Fruit fly (Drosophila melanogaster): ENCODE results near the gene CycH.

CycH gene

DNA sequence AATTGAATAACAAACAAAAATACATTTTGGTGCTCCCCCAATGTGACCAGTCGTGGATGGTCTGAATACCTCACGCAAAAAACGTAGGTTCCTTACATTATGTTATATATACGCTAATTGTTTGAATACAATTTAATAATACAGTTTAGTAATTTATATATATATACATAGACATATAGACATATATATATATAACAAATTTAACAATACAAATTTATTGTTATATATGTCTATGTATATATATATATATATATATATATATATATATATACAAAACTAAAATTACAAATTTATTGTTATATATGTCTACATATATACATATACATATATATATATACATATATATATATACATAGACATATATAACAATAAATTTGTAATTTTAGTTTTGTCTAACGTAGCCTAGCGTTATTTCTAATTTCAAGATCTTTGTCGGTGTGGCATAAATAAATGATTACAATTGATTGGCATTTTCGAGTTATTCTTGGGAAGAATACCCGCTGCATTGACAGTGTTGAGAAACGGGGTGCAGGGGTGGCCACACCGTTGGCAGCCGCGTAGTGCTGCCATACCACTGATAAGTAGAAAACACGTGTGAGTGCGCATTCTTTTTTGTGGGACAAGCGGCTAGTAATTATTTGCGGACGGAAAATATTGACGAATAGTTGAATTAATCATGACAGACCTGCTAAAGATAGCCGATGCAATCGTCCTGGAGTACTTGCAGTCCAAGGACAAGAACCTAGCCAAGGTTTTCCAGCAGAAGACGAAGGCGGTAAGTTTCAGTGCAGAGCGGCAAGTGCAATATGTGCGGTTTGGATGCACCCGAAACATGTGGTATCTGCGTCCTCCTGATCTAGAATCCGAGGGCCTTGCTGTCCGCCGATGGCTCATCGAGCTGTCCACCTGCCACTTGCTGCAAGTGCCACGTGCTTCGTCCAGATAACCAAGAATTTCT is 10.7 kb downstream of the CycH start, which contains the start of the genes CG7148 and Nopp140 (continued):
- TF ChIP-seq D19B (GFP tag; optimal IDR thresholded peaks at IDR 0.05) (peak; percentile 33), ems (GFP tag; optimal IDR thresholded peaks at IDR 0.05) (peak; percentile 60), danr (GFP tag; IDR thresholded peaks at IDR 0.05) (no peak), CG2712 (tag; optimal IDR thresholded peaks at IDR 0.05) (peak; percentile 68), CG16815 (GFP tag; optimal IDR thresholded peaks at IDR 0.05) (peak; percentile 35), HLH54F (GFP tag; optimal IDR thresholded peaks at IDR 0.05) (peak; percentile 77), CG15011 (GFP tag; optimal IDR thresholded peaks at IDR 0.05) (no peak), CG1832 (GFP tag; optimal IDR thresholded peaks at IDR 0.05) (no peak), CG14860 (GFP tag; IDR thresholded peaks at IDR 0.05; ENCODE audit: partially characterized antibody) (no peak), hth (optimal IDR thresholded peaks at IDR 0.05) (no peak), toy (GFP tag; IDR thresholded peaks at IDR 0.05) (no peak), CG8944 (GFP tag; optimal IDR thresholded peaks at IDR 0.05) (peak; percentile 61), zen2 (GFP tag; IDR thresholded peaks at IDR 0.05; ENCODE audit: partially characterized antibody) (no peak), Myb (GFP tag; optimal IDR thresholded peaks at IDR 0.05) (peak; percentile 42), CG6791 (GFP tag; IDR thresholded peaks at IDR 0.05; ENCODE audit: partially characterized antibody) (no peak), CG7556 (GFP tag; optimal IDR thresholded peaks at IDR 0.05) (no peak), MESR4 (GFP tag; optimal IDR thresholded peaks at IDR 0.05) (peak; percentile 91), BtbVII (GFP tag; optimal IDR thresholded peaks at IDR 0.05) (peak; percentile 47), D19A (tag; optimal IDR thresholded peaks at IDR 0.05) (peak; percentile 62), Blimp-1 (GFP tag; optimal IDR thresholded peaks at IDR 0.05) (no peak), grn (GFP tag; optimal IDR thresholded peaks at IDR 0.05) (no peak), maf-S (GFP tag; optimal IDR thresholded peaks at IDR 0.05) (peak; percentile 45), Fer2 (tag; optimal IDR thresholded peaks at IDR 0.05) (peak; percentile 44), CkIIα-i1 (GFP tag; IDR thresholded peaks at IDR 0.05) (no peak), CG4730 (GFP tag; IDR thresholded peaks at IDR 0.05) (peak; percentile 43), slou (GFP tag; optimal IDR thresholded peaks at IDR 0.05) (peak; percentile 55), CG12942 (GFP tag; optimal IDR thresholded peaks at IDR 0.05) (peak; percentile 70), ssp (GFP tag; IDR thresholded peaks at IDR 0.05) (peak; percentile 63), twi (tag; optimal IDR thresholded peaks at IDR 0.05) (peak; percentile 64), cg (GFP tag; optimal IDR thresholded peaks at IDR 0.05) (no peak), CG3847 (GFP tag; IDR thresholded peaks at IDR 0.05) (peak; percentile 91), CG15479 (GFP tag; optimal IDR thresholded peaks at IDR 0.05) (no peak), CG1647 (GFP tag; optimal IDR thresholded peaks at IDR 0.05) (peak; percentile 61), CG42726 (GFP tag; IDR thresholded peaks at IDR 0.05; ENCODE audit: partially characterized antibody) (peak; percentile 35; the same call in 1 of the 2 replicates), CG4854 (GFP tag; optimal IDR thresholded peaks at IDR 0.05) (peak; percentile 46), CG33557 (GFP tag; optimal IDR thresholded peaks at IDR 0.05) (peak; percentile 27), Nf-YC (tag; optimal IDR thresholded peaks at IDR 0.05) (peak; percentile 59), CG30020 (tag; optimal IDR thresholded peaks at IDR 0.05) (peak; percentile 74), Doc2 (GFP tag; IDR thresholded peaks at IDR 0.05) (no peak), gfzf (GFP tag; optimal IDR thresholded peaks at IDR 0.05) (peak; percentile 46), CG3407 (GFP tag; optimal IDR thresholded peaks at IDR 0.05) (peak; percentile 2), PHDP (tag; optimal IDR thresholded peaks at IDR 0.05) (peak; percentile 72), pb (GFP tag; optimal IDR thresholded peaks at IDR 0.05) (peak; percentile 19), nerfin-2 (GFP tag; IDR thresholded peaks at IDR 0.05; ENCODE audit: partially characterized antibody) (no peak), CG1603 (tag; optimal IDR thresholded peaks at IDR 0.05) (peak; percentile 87), Vsx1 (GFP tag; optimal IDR thresholded peaks at IDR 0.05) (no peak), CG6272 (GFP tag; IDR thresholded peaks at IDR 0.05) (no peak), sisA (GFP tag; IDR thresholded peaks at IDR 0.05) (peak; percentile 54)

All from whole organism, embryonic.